Worm (Caenorhabditis elegans) whole organism, early embryonic: Measurements from ENCODE around the gene ifbp-1.

Experiments used
- B0310.2 ChIP-seq: sonication (generic microtip); optimal IDR thresholded peaks from 2 replicates; lab custom pipeline; 2016; ENCODE audit warnings: mild to moderate bottlenecking, missing genetic modification characterization, missing compliant biosample characterization
- F13C5.2 ChIP-seq: sonication (generic microtip); optimal IDR thresholded peaks from 2 replicates; lab custom pipeline; 2017; ENCODE audit warnings: mild to moderate bottlenecking, missing genetic modification characterization, inconsistent platforms, missing compliant biosample characterization
- aly-1 ChIP-seq: sonication (generic microtip); optimal IDR thresholded peaks from 2 replicates; lab custom pipeline; 2016; ENCODE audit warnings: missing genetic modification characterization, missing compliant biosample characterization
- ama-1 ChIP-seq: fragments of 150-350 bp; optimal IDR thresholded peaks from 2 replicates; lab custom pipeline; 2014
- ceh-13 ChIP-seq: fragments of 200-800 bp; sonication (Bioruptor generic); optimal IDR thresholded peaks from 2 replicates; lab custom pipeline; 2018; ENCODE audit warnings: mild to moderate bottlenecking, missing genetic modification characterization, missing compliant biosample characterization
- ceh-36 ChIP-seq: sonication (generic microtip); optimal IDR thresholded peaks from 2 replicates; lab custom pipeline; 2016; ENCODE audit warnings: missing genetic modification characterization, inconsistent platforms, missing compliant biosample characterization
- ets-7 ChIP-seq: sonication (generic microtip); optimal IDR thresholded peaks from 2 replicates; lab custom pipeline; 2016; ENCODE audit warnings: missing genotype, missing genetic modification characterization, missing compliant biosample characterization
- flt-1 ChIP-seq: fragments of 200-800 bp; sonication (Bioruptor generic); IDR thresholded peaks from 2 replicates; pipeline ENCODE4 v1.3.6; 2022; ENCODE audit warnings: missing genetic modification characterization, missing compliant biosample characterization
- hmbx-1 ChIP-seq: sonication (generic microtip); optimal IDR thresholded peaks from 2 replicates; lab custom pipeline; 2016; ENCODE audit warnings: mild to moderate bottlenecking, missing genetic modification characterization, missing compliant biosample characterization
- hmg-4 ChIP-seq: fragments of 200-800 bp; sonication (Bioruptor generic); optimal IDR thresholded peaks from 2 replicates; lab custom pipeline; 2018; ENCODE audit warnings: mild to moderate bottlenecking, missing genetic modification characterization, missing compliant biosample characterization
- hnd-1 ChIP-seq: sonication (generic microtip); optimal IDR thresholded peaks from 2 replicates; lab custom pipeline; 2016; ENCODE audit warnings: missing genetic modification characterization, missing compliant biosample characterization
- pes-1 ChIP-seq: fragments of 200-800 bp; sonication (Bioruptor generic); IDR thresholded peaks from 2 replicates; pipeline ENCODE4 v1.3.6; 2022; ENCODE audit warnings: missing genetic modification reagents, missing genetic modification characterization, missing compliant biosample characterization
- scrt-1 ChIP-seq: fragments of 200-800 bp; sonication (Bioruptor generic); IDR thresholded peaks from 2 replicates; pipeline ENCODE4 v1.3.6; 2022; ENCODE audit warnings: missing genetic modification characterization, missing compliant biosample characterization
- sea-1 ChIP-seq: fragments of 200-800 bp; sonication (Bioruptor generic); conservative IDR thresholded peaks from 2 replicates; pipeline ENCODE4 v1.3.6; 2022; ENCODE audit warnings: missing genetic modification characterization, missing compliant biosample characterization
- tbx-11 ChIP-seq: fragments of 200-800 bp; sonication (Bioruptor generic); IDR thresholded peaks from 2 replicates; pipeline ENCODE4 v1.3.6; 2022; ENCODE audit warnings: missing genetic modification characterization, missing compliant biosample characterization
- tbx-37 ChIP-seq: fragments of 200-800 bp; sonication (Bioruptor generic); conservative IDR thresholded peaks from 2 replicates; pipeline ENCODE4 v1.3.6; 2022; ENCODE audit warnings: missing genetic modification reagents, missing genetic modification characterization, missing compliant biosample characterization
- tra-4 ChIP-seq: sonication (generic microtip); optimal IDR thresholded peaks from 2 replicates; lab custom pipeline; 2017; ENCODE audit warnings: missing genetic modification characterization, missing compliant biosample characterization

The ifbp-1 gene

DNA sequence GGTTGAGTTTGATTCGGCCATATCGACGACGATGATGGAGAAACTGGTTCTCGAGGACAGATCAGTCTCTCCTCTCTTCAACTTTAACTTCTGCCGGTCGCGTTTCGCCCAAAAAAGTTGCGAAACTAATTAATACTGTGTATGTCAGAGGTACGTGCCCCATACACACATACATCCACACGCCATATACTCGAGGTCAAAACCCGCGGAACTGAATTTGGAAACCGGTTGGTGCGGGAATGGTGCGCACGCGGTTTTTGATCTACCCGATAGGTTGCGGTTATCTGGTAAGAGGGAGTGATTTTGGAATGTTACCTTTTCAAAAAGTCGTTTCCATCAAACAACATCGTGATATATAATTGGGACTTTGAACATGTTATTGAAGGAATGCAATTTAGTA, at the start of gene ifbp-1:
Gene ifbp-1 (minus strand): TSS at position 85 of the 400 bp plus-strand sequence.
- TF ChIP-seq pes-1 (GFP tag; lab: Robert Waterston, UW) (no peak), sea-1 (no peak), ceh-13 (GFP tag; lab: Kevin White, UChicago) (no peak), tra-4 (no peak), hmbx-1 (no peak), tbx-37 (GFP tag; lab: Robert Waterston, UW) (no peak), hmg-4 (GFP tag; lab: Kevin White, UChicago) (no peak), scrt-1 (GFP tag; lab: Robert Waterston, UW) (no peak), flt-1 (GFP tag; lab: Robert Waterston, UW) (no peak), ama-1 (lab: Kevin White, UChicago) (no peak), B0310.2 (tag; lab: Kevin White, UChicago) (no peak), tbx-11 (no peak), hnd-1 (tag; lab: Kevin White, UChicago) (no peak), F13C5.2 (tag; lab: Kevin White, UChicago) (no peak), ets-7 (tag; lab: Kevin White, UChicago) (no peak)

DNA sequence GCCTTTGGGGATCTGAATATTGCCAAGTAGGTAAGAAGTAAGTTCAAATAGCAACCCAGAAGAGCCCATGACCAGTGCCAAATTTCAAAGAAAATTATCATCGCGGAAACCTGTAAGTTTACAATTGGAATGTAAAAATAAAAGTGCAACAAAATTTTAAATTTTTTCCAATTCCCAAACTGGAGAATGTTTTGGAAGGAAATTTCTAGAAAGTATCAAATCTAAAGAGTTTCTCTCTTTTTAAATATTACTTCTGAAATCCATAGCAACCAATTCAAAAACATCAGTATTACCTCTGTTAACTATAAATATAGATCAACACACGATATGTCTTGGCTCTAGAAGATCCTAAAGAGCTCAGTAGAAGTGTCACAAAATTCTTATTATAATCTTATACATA, 48.6 kb upstream of the ifbp-1 start, which contains the start of gene srd-19:
Gene srd-19 (minus strand): TSS at position 101 of the 400 bp plus-strand sequence.
- no peak for TF ChIP-seq hmbx-1
- TF ChIP-seq ama-1 (lab: Kevin White, UChicago), result no peak
- TF ChIP-seq scrt-1 (GFP tag; lab: Robert Waterston, UW), result no peak
- TF ChIP-seq ets-7 (tag; lab: Kevin White, UChicago), result no peak
- no peak for TF ChIP-seq hnd-1 (tag; lab: Kevin White, UChicago)
- no peak for TF ChIP-seq aly-1 (tag; lab: Kevin White, UChicago)
- TF ChIP-seq B0310.2 (tag; lab: Kevin White, UChicago), result no peak
- no peak for TF ChIP-seq hmg-4 (GFP tag; lab: Kevin White, UChicago)
- TF ChIP-seq ceh-13 (GFP tag; lab: Kevin White, UChicago), result no peak

DNA sequence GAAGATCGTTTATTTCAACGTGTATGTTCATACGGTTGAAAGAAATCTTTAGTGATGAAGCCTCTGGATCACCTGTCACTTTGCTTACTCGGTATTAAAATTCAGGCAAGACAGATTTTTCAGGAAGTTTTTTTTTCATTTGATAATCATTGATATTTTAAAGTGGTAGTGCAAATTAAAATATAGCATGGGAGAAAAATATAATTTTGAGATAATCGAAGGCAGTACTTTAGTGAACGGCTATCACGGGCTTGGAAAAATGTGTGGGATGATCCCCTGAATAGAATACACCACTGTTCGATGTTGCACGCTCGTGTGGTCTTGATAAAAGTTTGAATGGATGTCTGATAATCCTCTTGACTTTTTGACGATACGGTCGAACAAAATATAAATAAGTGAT, 47.3 kb upstream of the ifbp-1 start:
- no peak for TF ChIP-seq hmg-4 (GFP tag; lab: Kevin White, UChicago)

DNA sequence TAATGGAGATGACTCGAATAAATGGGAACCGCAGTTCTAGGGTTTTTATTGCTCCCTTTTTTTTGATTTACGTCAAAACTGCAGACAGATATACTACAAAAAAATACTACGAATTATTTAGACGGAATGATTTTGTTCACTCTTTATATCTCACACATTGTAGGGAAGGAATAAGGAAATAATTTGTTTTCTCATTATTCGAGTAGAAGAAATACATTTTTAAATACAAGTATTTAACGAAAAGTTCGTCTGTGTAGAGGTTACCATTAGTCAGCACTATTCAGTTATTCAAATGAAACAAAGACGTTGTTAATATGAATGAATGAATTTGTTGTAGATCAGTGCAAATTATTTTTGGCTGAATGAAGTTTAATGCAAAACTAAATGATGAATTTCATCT, 46.7 kb upstream of the ifbp-1 start, which contains the start of gene srd-18:
Gene srd-18 (minus strand): TSS at position 101 of the 400 bp plus-strand sequence.
- TF ChIP-seq sea-1 (no peak), hnd-1 (tag; lab: Kevin White, UChicago) (no peak), aly-1 (tag; lab: Kevin White, UChicago) (no peak), pes-1 (GFP tag; lab: Robert Waterston, UW) (no peak), ets-7 (tag; lab: Kevin White, UChicago) (no peak), scrt-1 (GFP tag; lab: Robert Waterston, UW) (no peak), tra-4 (no peak), ceh-13 (GFP tag; lab: Kevin White, UChicago) (no peak), F13C5.2 (tag; lab: Kevin White, UChicago) (no peak)

DNA sequence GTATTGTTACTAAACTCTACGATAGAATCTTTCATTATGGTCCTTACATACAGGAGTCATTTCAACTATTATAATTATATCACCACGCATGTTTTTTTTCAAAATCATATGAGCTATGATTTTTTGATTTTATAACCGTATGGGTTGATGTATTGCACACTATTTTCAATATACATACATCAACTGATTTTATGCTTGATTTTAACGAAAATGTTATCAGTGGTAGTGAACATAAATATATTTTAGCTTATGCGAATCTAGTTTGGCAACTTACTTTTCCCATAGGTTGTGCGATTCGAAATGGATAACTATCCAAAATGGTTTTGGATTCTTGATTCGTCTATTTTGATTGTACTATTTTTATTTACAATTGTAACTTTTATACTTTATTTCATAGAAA, 43.5 kb upstream of the ifbp-1 start, which contains the start of gene srv-10:
Gene srv-10 (plus strand): TSS at position 301 of the 400 bp plus-strand sequence.
- TF ChIP-seq ets-7 (tag; lab: Kevin White, UChicago), result no peak
- TF ChIP-seq tra-4, result no peak
- TF ChIP-seq hmg-4 (GFP tag; lab: Kevin White, UChicago), result no peak
- no peak for TF ChIP-seq flt-1 (GFP tag; lab: Robert Waterston, UW)
- TF ChIP-seq ceh-13 (GFP tag; lab: Kevin White, UChicago), result no peak

DNA sequence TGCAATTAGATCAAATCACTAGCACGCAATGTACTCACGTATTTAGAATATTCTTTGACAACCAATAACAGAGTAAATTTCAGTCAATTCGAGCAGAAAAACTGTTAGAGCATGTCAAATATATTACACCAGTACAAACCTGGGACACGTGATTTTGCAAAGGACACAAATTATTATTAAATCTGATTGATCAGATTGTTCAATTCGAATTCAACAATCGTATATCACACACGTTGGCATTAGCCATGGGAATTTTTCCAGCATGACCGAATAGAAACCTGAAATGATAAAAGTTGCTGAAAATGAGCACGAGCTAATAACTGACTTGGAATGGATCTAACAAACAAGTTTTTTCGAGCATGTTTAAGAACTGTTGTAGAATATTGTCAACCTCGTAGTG, 43.0 kb upstream of the ifbp-1 start, which contains the start of gene srv-9:
Gene srv-9 (minus strand): TSS at position 101 of the 400 bp plus-strand sequence.
- TF ChIP-seq hmbx-1, result no peak
- no peak for TF ChIP-seq ets-7 (tag; lab: Kevin White, UChicago)
- no peak for TF ChIP-seq ama-1 (lab: Kevin White, UChicago)
- no peak for TF ChIP-seq B0310.2 (tag; lab: Kevin White, UChicago)
- no peak for TF ChIP-seq tbx-37 (GFP tag; lab: Robert Waterston, UW)
- no peak for TF ChIP-seq sea-1
- TF ChIP-seq ceh-36 (tag; lab: Kevin White, UChicago), result no peak
- no peak for TF ChIP-seq hnd-1 (tag; lab: Kevin White, UChicago)
- TF ChIP-seq pes-1 (GFP tag; lab: Robert Waterston, UW), result no peak
- TF ChIP-seq ceh-13 (GFP tag; lab: Kevin White, UChicago), result no peak
- TF ChIP-seq aly-1 (tag; lab: Kevin White, UChicago), result no peak
- no peak for TF ChIP-seq scrt-1 (GFP tag; lab: Robert Waterston, UW)
- no peak for TF ChIP-seq tbx-11
- TF ChIP-seq hmg-4 (GFP tag; lab: Kevin White, UChicago), result no peak
- TF ChIP-seq flt-1 (GFP tag; lab: Robert Waterston, UW), result no peak
- no peak for TF ChIP-seq F13C5.2 (tag; lab: Kevin White, UChicago)

DNA sequence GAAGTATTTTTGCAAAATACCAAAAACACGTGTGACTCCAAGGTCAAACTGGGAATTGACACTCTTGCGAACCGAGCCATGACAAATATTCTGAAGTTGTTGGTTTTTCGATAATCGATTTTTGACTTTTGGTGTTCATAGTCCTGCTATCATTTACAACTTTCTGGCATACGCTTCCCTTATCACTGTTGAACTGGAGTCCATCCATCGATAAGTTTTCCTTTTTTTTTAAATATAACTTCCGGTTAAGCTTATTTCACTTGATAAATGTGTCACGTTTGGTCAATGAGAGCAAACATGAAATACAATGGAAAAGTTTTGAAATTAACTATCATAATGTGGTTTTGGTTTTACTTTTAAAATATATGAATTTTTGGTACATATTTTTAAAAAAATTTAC, 41.6 kb upstream of the ifbp-1 start:
- TF ChIP-seq B0310.2 (tag; lab: Kevin White, UChicago), result no peak

DNA sequence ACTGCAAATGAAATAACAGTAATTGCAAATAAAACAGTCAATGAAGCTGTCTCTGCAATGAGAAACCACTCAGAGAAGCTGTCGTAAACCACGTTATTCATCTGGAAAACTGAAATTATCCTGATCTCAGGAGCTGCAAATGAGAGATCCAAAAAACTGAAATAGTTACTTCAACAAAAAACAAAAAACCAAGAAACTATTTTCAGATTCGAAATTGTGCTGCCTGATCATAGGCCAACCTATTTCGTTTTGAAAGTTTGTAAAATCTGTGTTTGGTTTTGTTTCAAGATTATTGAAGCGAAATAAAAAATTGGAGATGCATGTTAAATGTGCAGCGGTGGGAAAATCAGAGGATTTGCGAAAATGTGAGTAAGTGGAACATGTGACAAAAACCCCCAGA, 40.6 kb upstream of the ifbp-1 start, which contains the start of gene srv-8:
Gene srv-8 (minus strand): TSS at position 101 of the 400 bp plus-strand sequence.
- TF ChIP-seq hnd-1 (tag; lab: Kevin White, UChicago), result no peak
- TF ChIP-seq tbx-37 (GFP tag; lab: Robert Waterston, UW), result no peak
- TF ChIP-seq hmg-4 (GFP tag; lab: Kevin White, UChicago), result no peak
- TF ChIP-seq aly-1 (tag; lab: Kevin White, UChicago), result no peak
- TF ChIP-seq ceh-36 (tag; lab: Kevin White, UChicago), result no peak
- TF ChIP-seq B0310.2 (tag; lab: Kevin White, UChicago), result no peak
- TF ChIP-seq hmbx-1, result no peak
- TF ChIP-seq pes-1 (GFP tag; lab: Robert Waterston, UW), result no peak
- no peak for TF ChIP-seq flt-1 (GFP tag; lab: Robert Waterston, UW)
- no peak for TF ChIP-seq F13C5.2 (tag; lab: Kevin White, UChicago)
- no peak for TF ChIP-seq sea-1
